Worm (Caenorhabditis elegans) whole organism, L2 larva: ENCODE measurements around the gene C53D6.10.

Experiments
- ZK546.5 ChIP-seq: sonication (generic microtip); optimal IDR thresholded peaks from 2 replicates; lab custom pipeline; 2017; ENCODE audit warnings: missing biosample characterization, missing genetic modification characterization
- ama-1 ChIP-seq: fragments of 150-350 bp; optimal IDR thresholded peaks from 2 replicates; lab custom pipeline; 2018; ENCODE audit warnings: inconsistent platforms
- ceh-16 ChIP-seq: fragments of 150-350 bp; optimal IDR thresholded peaks from 2 replicates; lab custom pipeline; 2014; ENCODE audit warnings: missing biosample characterization, missing genetic modification characterization
- lsy-2 ChIP-seq, 2 experiments: fragments of 150-350 bp in 1 of 2; sonication (generic microtip) in 1 of 2; optimal IDR thresholded peaks; 2 replicates each; lab custom pipeline; 2014 to 2017; ENCODE audit warnings: missing biosample characterization in 2 of 2, missing genetic modification characterization in 2 of 2
- nhr-12 ChIP-seq: fragments of 150-350 bp; optimal IDR thresholded peaks from 2 replicates; lab custom pipeline; 2014; ENCODE audit warnings: missing biosample characterization, missing genetic modification characterization
- skn-1 ChIP-seq: sonication (generic microtip); optimal IDR thresholded peaks from 2 replicates; lab custom pipeline; 2017; ENCODE audit warnings: missing biosample characterization, missing genetic modification characterization
- snpc-4 ChIP-seq: fragments of 150-350 bp; optimal IDR thresholded peaks from 2 replicates; lab custom pipeline; 2014; ENCODE audit warnings: missing biosample characterization, missing genetic modification characterization
- unc-55 ChIP-seq: fragments of 150-350 bp; sonication (generic microtip); optimal IDR thresholded peaks from 3 replicates; lab custom pipeline; 2014; ENCODE audit warnings: missing biosample characterization, missing genetic modification reagents, missing genetic modification characterization

DNA sequence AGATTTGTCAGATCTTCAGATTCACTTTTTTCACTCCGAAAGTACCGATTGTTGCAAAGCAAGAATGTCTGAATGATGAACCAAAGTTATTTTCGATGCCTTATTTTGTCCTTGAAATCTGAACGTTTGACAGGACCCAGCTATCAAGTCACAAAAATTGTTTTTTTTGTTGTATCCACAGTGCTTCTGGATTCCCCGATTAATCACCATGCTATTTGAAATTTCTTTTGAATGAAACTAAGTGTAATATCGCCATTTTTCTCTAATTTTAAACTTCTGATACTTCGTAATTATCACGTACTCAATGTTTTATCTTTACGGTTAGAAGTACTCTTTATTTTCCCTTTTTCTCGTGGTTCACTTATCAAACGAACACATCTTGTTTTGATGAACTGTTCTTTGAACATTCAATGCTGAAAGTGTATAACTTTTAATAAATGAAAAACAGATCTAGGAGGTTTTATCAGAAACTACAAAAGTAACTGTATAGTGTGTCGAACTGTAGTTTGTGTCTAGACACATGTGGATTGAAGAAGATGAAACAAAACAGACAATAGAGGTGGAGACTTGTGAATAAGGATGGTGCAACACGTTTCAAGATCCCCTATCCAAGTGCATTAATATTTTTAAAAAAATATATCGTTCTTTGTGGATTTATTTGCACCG is 17.4 kb upstream of the C53D6.10 start:
- TF ChIP-seq ama-1, result no peak
- TF ChIP-seq snpc-4 (tag; lab: Kevin White, UChicago), result no peak
- TF ChIP-seq ZK546.5, result no peak
- TF ChIP-seq ceh-16 (tag; lab: Kevin White, UChicago), result no peak
- TF ChIP-seq lsy-2 (tag; optimal IDR thresholded peaks at IDR 0.05; lab: Kevin White, UChicago), result no peak
- no peak for TF ChIP-seq unc-55
- no peak for TF ChIP-seq skn-1 (tag; lab: Kevin White, UChicago)
- TF ChIP-seq nhr-12, result no peak
